Fruit fly (Drosophila melanogaster) whole organism, embryonic: ENCODE results near the gene IleRS-m.

Source experiments
- Bdp1 ChIP-seq: fragments of 200-800 bp; sonication (Bioruptor generic); optimal IDR thresholded peaks from 3 replicates; lab custom pipeline; 2016; ENCODE audit warnings: missing biosample characterization, missing genetic modification characterization
- CG10274 ChIP-seq: fragments of 200-800 bp; sonication (Bioruptor generic); optimal IDR thresholded peaks from 3 replicates; lab custom pipeline; 2017; ENCODE audit warnings: missing biosample characterization, mild to moderate bottlenecking, missing genetic modification characterization
- CG12219 ChIP-seq: fragments of 200-800 bp; sonication (Bioruptor generic); optimal IDR thresholded peaks from 3 replicates; lab custom pipeline; 2018; ENCODE audit warnings: missing biosample characterization, mild to moderate bottlenecking, missing genetic modification characterization
- CG12391 ChIP-seq: fragments of 200-800 bp; sonication (Bioruptor generic); optimal IDR thresholded peaks from 3 replicates; lab custom pipeline; 2018; ENCODE audit warnings: missing biosample characterization, mild to moderate bottlenecking, missing genetic modification characterization, moderate library complexity
- CG12659 ChIP-seq: fragments of 200-800 bp; sonication (Bioruptor generic); optimal IDR thresholded peaks from 3 replicates; lab custom pipeline; 2017; ENCODE audit warnings: mild to moderate bottlenecking, missing biosample characterization, missing genetic modification reagents, missing genetic modification characterization
- CG14710 ChIP-seq: fragments of 200-800 bp; sonication (Bioruptor generic); optimal IDR thresholded peaks from 3 replicates; lab custom pipeline; 2019; ENCODE audit warnings: missing biosample characterization, mild to moderate bottlenecking, missing genetic modification characterization, moderate library complexity
- CG14965 ChIP-seq: fragments of 200-800 bp; sonication (Bioruptor generic); optimal IDR thresholded peaks from 2 replicates; lab custom pipeline; 2016; ENCODE audit warnings: missing biosample characterization, missing genetic modification characterization, borderline replicate concordance
- CG15479 ChIP-seq: fragments of 200-800 bp; sonication (Bioruptor generic); optimal IDR thresholded peaks from 3 replicates; lab custom pipeline; 2019; ENCODE audit warnings: missing biosample characterization, mild to moderate bottlenecking, missing genetic modification characterization, moderate library complexity
- CG15601 ChIP-seq: fragments of 200-800 bp; sonication (Bioruptor generic); optimal IDR thresholded peaks from 3 replicates; lab custom pipeline; 2019; ENCODE audit warnings: missing biosample characterization, mild to moderate bottlenecking, missing genetic modification characterization, moderate library complexity
- CG2712 ChIP-seq: fragments of 200-800 bp; optimal IDR thresholded peaks from 3 replicates; lab custom pipeline; 2019; ENCODE audit warnings: missing biosample characterization, mild to moderate bottlenecking, missing genetic modification characterization, moderate library complexity
- CG30431 ChIP-seq: fragments of 200-800 bp; sonication (Bioruptor generic); optimal IDR thresholded peaks from 2 replicates; lab custom pipeline; 2017; ENCODE audit warnings: missing biosample characterization, missing genetic modification characterization
- CG3163 ChIP-seq: fragments of 200-800 bp; sonication (Bioruptor generic); optimal IDR thresholded peaks from 3 replicates; lab custom pipeline; 2016; ENCODE audit warnings: missing biosample characterization, missing genetic modification characterization
- CG8089 ChIP-seq: fragments of 200-800 bp; sonication (Bioruptor generic); optimal IDR thresholded peaks from 3 replicates; lab custom pipeline; 2016; ENCODE audit warnings: missing biosample characterization, missing genetic modification characterization
- CG9932 ChIP-seq: fragments of 200-800 bp; sonication (Bioruptor generic); IDR thresholded peaks from 2 replicates; pipeline ENCODE4 v1.3.6; 2022; ENCODE audit warnings: missing biosample characterization, missing genetic modification characterization
- Dip2 ChIP-seq: fragments of 200-800 bp; sonication (Bioruptor generic); IDR thresholded peaks from 2 replicates; pipeline ENCODE4 v1.3.6; 2022; ENCODE audit warnings: missing biosample characterization, missing genetic modification characterization
- Dll ChIP-seq: fragments of 200-800 bp; sonication (Bioruptor generic); IDR thresholded peaks from 4 replicates; pipeline ENCODE4 v1.3.6; 2022; ENCODE audit warnings: missing biosample characterization, missing genetic modification characterization; ENCODE audit not compliant: partially characterized antibody
- Doc2 ChIP-seq: fragments of 200-800 bp; sonication (Bioruptor generic); IDR thresholded peaks from 2 replicates; pipeline ENCODE4 v1.3.6; 2022; ENCODE audit warnings: missing biosample characterization, missing genetic modification characterization
- E2f1 ChIP-seq: fragments of 200-800 bp; sonication (Bioruptor generic); IDR thresholded peaks from 2 replicates; pipeline ENCODE4 v1.3.6; 2022; ENCODE audit warnings: missing biosample characterization, missing genetic modification characterization
- E2f2 ChIP-seq: fragments of 200-800 bp; sonication (Bioruptor generic); IDR thresholded peaks from 2 replicates; pipeline ENCODE4 v1.3.6; 2022; ENCODE audit warnings: missing biosample characterization, missing genetic modification characterization
- ERR ChIP-seq: fragments of 200-800 bp; sonication (Bioruptor generic); optimal IDR thresholded peaks from 2 replicates; lab custom pipeline; 2016; ENCODE audit warnings: missing biosample characterization, missing genetic modification characterization
- Ets97D ChIP-seq: fragments of 200-800 bp; sonication (Bioruptor generic); optimal IDR thresholded peaks from 3 replicates; lab custom pipeline; 2016; ENCODE audit warnings: missing biosample characterization, missing genetic modification characterization
- HLH4C ChIP-seq: fragments of 200-800 bp; sonication (Bioruptor generic); IDR thresholded peaks from 3 replicates; pipeline ENCODE4 v1.3.6; 2022; ENCODE audit warnings: missing biosample characterization, missing genetic modification characterization; ENCODE audit not compliant: partially characterized antibody
- Lhr ChIP-seq: fragments of 200-800 bp; sonication (Bioruptor generic); optimal IDR thresholded peaks from 3 replicates; lab custom pipeline; 2017; ENCODE audit warnings: mild to moderate bottlenecking, missing biosample characterization, missing genetic modification reagents, missing genetic modification characterization
- Mad ChIP-seq: fragments of 200-800 bp; sonication (Bioruptor generic); optimal IDR thresholded peaks from 2 replicates; lab custom pipeline; 2016; ENCODE audit warnings: missing biosample characterization, missing genetic modification characterization
- Meics ChIP-seq: fragments of 200-800 bp; sonication (Bioruptor generic); optimal IDR thresholded peaks from 2 replicates; lab custom pipeline; 2017; ENCODE audit warnings: missing biosample characterization, mild to moderate bottlenecking, missing genetic modification characterization
- NC2β ChIP-seq: fragments of 200-800 bp; sonication (Bioruptor generic); optimal IDR thresholded peaks from 2 replicates; lab custom pipeline; 2016; ENCODE audit warnings: missing biosample characterization, missing genetic modification characterization
- NK7.1 ChIP-seq: fragments of 200-800 bp; sonication (Bioruptor generic); optimal IDR thresholded peaks from 3 replicates; lab custom pipeline; 2016; ENCODE audit warnings: missing biosample characterization, missing genetic modification characterization
- Nf-YC ChIP-seq: fragments of 200-800 bp; optimal IDR thresholded peaks from 3 replicates; lab custom pipeline; 2019; ENCODE audit warnings: missing biosample characterization, mild to moderate bottlenecking, missing genetic modification characterization, moderate library complexity
- Opbp ChIP-seq: fragments of 200-800 bp; sonication (Bioruptor generic); IDR thresholded peaks from 3 replicates; pipeline ENCODE4 v1.3.6; 2022; ENCODE audit warnings: missing biosample characterization, missing genetic modification characterization; ENCODE audit not compliant: partially characterized antibody
- Sin3A ChIP-seq: fragments of >200 bp; optimal IDR thresholded peaks from 2 replicates; lab custom pipeline; 2018
- Usf ChIP-seq: fragments of 200-800 bp; sonication (Bioruptor generic); optimal IDR thresholded peaks from 2 replicates; lab custom pipeline; 2017; ENCODE audit warnings: missing genotype, missing biosample characterization, missing genetic modification characterization
- ato ChIP-seq: fragments of 200-800 bp; sonication (Bioruptor generic); IDR thresholded peaks from 2 replicates; pipeline ENCODE4 v1.3.6; 2022; ENCODE audit warnings: missing biosample characterization, missing genetic modification characterization; ENCODE audit not compliant: partially characterized antibody
- az2 ChIP-seq: fragments of 200-800 bp; sonication (Bioruptor generic); optimal IDR thresholded peaks from 3 replicates; lab custom pipeline; 2016; ENCODE audit warnings: missing biosample characterization, missing genetic modification characterization
- bbx ChIP-seq: fragments of 200-800 bp; sonication (Bioruptor generic); IDR thresholded peaks from 2 replicates; pipeline ENCODE4 v1.3.6; 2022; ENCODE audit warnings: missing biosample characterization, missing genetic modification characterization; ENCODE audit not compliant: partially characterized antibody
- btn ChIP-seq: fragments of 200-800 bp; sonication (Bioruptor generic); optimal IDR thresholded peaks from 2 replicates; lab custom pipeline; 2016; ENCODE audit warnings: missing biosample characterization, missing genetic modification characterization
- chif ChIP-seq, 2 experiments: fragments of 200-800 bp; sonication (Bioruptor generic); optimal IDR thresholded peaks; 3 replicates each; lab custom pipeline; 2016; ENCODE audit warnings: missing biosample characterization in 2 of 2, missing genetic modification characterization in 2 of 2
- danr ChIP-seq: fragments of 200-800 bp; sonication (Bioruptor generic); IDR thresholded peaks from 2 replicates; pipeline ENCODE4 v1.3.6; 2022; ENCODE audit warnings: missing biosample characterization, missing genetic modification characterization
- fru ChIP-seq: fragments of >200 bp; optimal IDR thresholded peaks from 2 replicates; lab custom pipeline; 2017
- hkb ChIP-seq, 2 experiments: fragments of 200-800 bp in 1 of 2; fragments of >200 bp in 1 of 2; sonication (Bioruptor generic) in 1 of 2; IDR thresholded peaks in 1 of 2; optimal IDR thresholded peaks in 1 of 2; 2 replicates each; pipeline versions ENCODE4 v1.3.6 to Lab custom; 2017 to 2022; ENCODE audit warnings: missing biosample characterization in 1 of 2, missing genetic modification characterization in 1 of 2
- jing ChIP-seq: fragments of 200-800 bp; sonication (Bioruptor generic); optimal IDR thresholded peaks from 2 replicates; lab custom pipeline; 2018; ENCODE audit warnings: missing biosample characterization, mild to moderate bottlenecking, missing genetic modification characterization
- lbe ChIP-seq: fragments of 200-800 bp; sonication (Bioruptor generic); optimal IDR thresholded peaks from 2 replicates; lab custom pipeline; 2016; ENCODE audit warnings: missing biosample characterization, mild to moderate bottlenecking, missing genetic modification characterization
- lilli ChIP-seq: fragments of 200-800 bp; sonication (Bioruptor generic); optimal IDR thresholded peaks from 3 replicates; lab custom pipeline; 2016; ENCODE audit warnings: missing biosample characterization, missing genetic modification characterization
- luna ChIP-seq: fragments of 200-800 bp; sonication (Bioruptor generic); optimal IDR thresholded peaks from 2 replicates; lab custom pipeline; 2016; ENCODE audit warnings: missing biosample characterization, missing genetic modification characterization
- odd ChIP-seq: fragments of 200-800 bp; sonication (Bioruptor generic); optimal IDR thresholded peaks from 2 replicates; lab custom pipeline; 2017; ENCODE audit warnings: missing biosample characterization, mild to moderate bottlenecking, missing genetic modification characterization
- otp ChIP-seq: fragments of 200-800 bp; sonication (Bioruptor generic); IDR thresholded peaks from 3 replicates; pipeline ENCODE4, ENCODE4 v1.3.6; 2022; ENCODE audit warnings: missing biosample characterization, missing genetic modification characterization
- pan ChIP-seq, 4 experiments: fragments of >200 bp in 3 of 4; fragments of 200-800 bp in 1 of 4; sonication (Bioruptor generic) in 1 of 4; optimal IDR thresholded peaks in 3 of 4; IDR thresholded peaks in 1 of 4; 2 replicates each; pipeline versions ENCODE4 v1.3.6 to Lab custom; 2017 to 2022; ENCODE audit warnings: missing biosample characterization in 2 of 4, missing genetic modification characterization in 2 of 4, mixed read lengths in 1 of 4
- scrt ChIP-seq: fragments of 200-800 bp; sonication (Bioruptor generic); optimal IDR thresholded peaks from 2 replicates; lab custom pipeline; 2018; ENCODE audit warnings: missing biosample characterization, mild to moderate bottlenecking, missing genetic modification characterization, moderate library complexity
- seq ChIP-seq: fragments of 200-800 bp; sonication (Bioruptor generic); IDR thresholded peaks from 2 replicates; pipeline ENCODE4 v1.3.6; 2022; ENCODE audit warnings: missing biosample characterization, missing genetic modification characterization
- slou ChIP-seq: fragments of 200-800 bp; sonication (Bioruptor generic); optimal IDR thresholded peaks from 3 replicates; lab custom pipeline; 2016; ENCODE audit warnings: missing biosample characterization, missing genetic modification characterization
- sna ChIP-seq: fragments of 200-800 bp; sonication (Bioruptor generic); IDR thresholded peaks from 2 replicates; pipeline ENCODE4 v1.3.6; 2022; ENCODE audit warnings: missing biosample characterization, missing genetic modification characterization; ENCODE audit not compliant: partially characterized antibody
- sr ChIP-seq: fragments of 200-800 bp; sonication (Bioruptor generic); IDR thresholded peaks from 3 replicates; pipeline ENCODE4 v1.3.6; 2022; ENCODE audit warnings: missing biosample characterization, missing genetic modification characterization

IleRS-m gene

DNA sequence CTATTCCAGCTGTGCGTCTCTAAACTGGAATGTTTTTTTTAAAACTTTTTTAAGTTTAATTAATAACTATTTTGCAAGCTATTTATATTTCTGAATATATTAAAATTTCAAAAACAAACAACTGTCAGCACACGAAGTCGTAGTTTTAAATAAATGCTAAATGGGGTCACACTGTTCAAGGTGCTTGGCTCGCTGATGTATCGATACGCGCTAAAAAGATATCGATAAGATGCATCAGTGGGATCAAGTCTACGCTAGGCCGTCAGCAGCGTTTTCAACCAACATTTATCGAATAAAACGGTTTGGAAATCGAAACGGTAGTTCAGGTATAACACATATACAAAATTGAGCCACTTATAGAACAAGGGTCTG is 49.2 kb upstream of the IleRS-m start, which contains the start of gene Diap1 (continued):
- TF ChIP-seq hkb (optimal IDR thresholded peaks at IDR 0.05; lab: Kevin White, UChicago) (peak; percentile 52), hkb (GFP tag; IDR thresholded peaks at IDR 0.05; lab: Robert Waterston, UW) (no peak), CG12391 (tag; lab: Kevin White, UChicago) (no peak), NC2β (GFP tag; lab: Kevin White, UChicago) (no peak), scrt (GFP tag; lab: Kevin White, UChicago) (no peak), CG10274 (GFP tag; lab: Kevin White, UChicago) (no peak), CG3163 (GFP tag; lab: Kevin White, UChicago) (no peak), CG12219 (GFP tag; lab: Kevin White, UChicago) (no peak), CG2712 (tag; lab: Kevin White, UChicago) (peak; percentile 18), CG14710 (tag; lab: Kevin White, UChicago) (peak; percentile 100), otp (no peak), jing (no peak), seq (GFP tag; lab: Robert Waterston, UW) (0 out of 2 replicates have a peak, but pooled peaks have one; percentile 3), Doc2 (GFP tag; lab: Robert Waterston, UW) (no peak), CG30431 (GFP tag; lab: Kevin White, UChicago) (no peak), danr (GFP tag; lab: Robert Waterston, UW) (no peak), Opbp (peak; percentile 81; the same call in 2 of the 3 replicates), sna (GFP tag; lab: Robert Waterston, UW) (peak; percentile 91), Bdp1 (GFP tag; lab: Kevin White, UChicago) (no peak), ato (GFP tag; lab: Robert Waterston, UW) (peak; percentile 94), Meics (GFP tag; lab: Kevin White, UChicago) (no peak), slou (GFP tag; lab: Kevin White, UChicago) (no peak), Ets97D (GFP tag; lab: Kevin White, UChicago) (peak; percentile 90), CG12659 (GFP tag; lab: Kevin White, UChicago) (peak; percentile 18), Dip2 (GFP tag; lab: Robert Waterston, UW) (no peak), lbe (no peak), Lhr (GFP tag; lab: Kevin White, UChicago) (peak; percentile 77), CG8089 (GFP tag; lab: Kevin White, UChicago) (no peak), ERR (GFP tag; lab: Kevin White, UChicago) (no peak), Nf-YC (tag; lab: Kevin White, UChicago) (no peak), CG14965 (GFP tag; lab: Kevin White, UChicago) (no peak), CG9932 (GFP tag; lab: Robert Waterston, UW) (peak; percentile 45), Mad (no peak), az2 (GFP tag; lab: Kevin White, UChicago) (no peak), sr (GFP tag; lab: Robert Waterston, UW) (no peak), Sin3A (lab: Kevin White, UChicago) (peak; percentile 71), odd (GFP tag; lab: Kevin White, UChicago) (no peak), Usf (GFP tag; lab: Kevin White, UChicago) (no peak), pan (optimal IDR thresholded peaks at IDR 0.05; lab: Kevin White, UChicago) (no peak), pan (GFP tag; optimal IDR thresholded peaks at IDR 0.05 in 1 of 2, IDR thresholded peaks at IDR 0.05 in 1 of 2) (no peak), CG15601 (no peak), btn (GFP tag; lab: Kevin White, UChicago) (no peak), fru (lab: Kevin White, UChicago) (no peak), lilli (GFP tag; lab: Kevin White, UChicago) (peak; percentile 14), NK7.1 (no peak), E2f1 (GFP tag; lab: Robert Waterston, UW) (no peak; the same call in 1 of the 2 replicates), Dll (GFP tag; lab: Robert Waterston, UW) (peak; percentile 91), HLH4C (peak; percentile 91), CG15479 (GFP tag; lab: Kevin White, UChicago) (no peak), chif (GFP tag; optimal IDR thresholded peaks at IDR 0.05; lab: Kevin White, UChicago) (peak in 1 of 2 experiments; percentile 10), E2f2 (GFP tag; lab: Robert Waterston, UW) (peak; percentile 92), luna (no peak), bbx (GFP tag; lab: Robert Waterston, UW) (peak; percentile 92)
